Worm (Caenorhabditis elegans): ENCODE measurements around the gene lmp-1.

ce11 chrX:6385185-6385584 lies 7.7 kb upstream of the lmp-1 start, which contains the start of gene igdb-3:
- TF ChIP-seq mdl-1 (tag; optimal IDR thresholded peaks at IDR 0.05) (no peak), nhr-102 (tag; optimal IDR thresholded peaks at IDR 0.05) (no peak), nhr-25 (tag; optimal IDR thresholded peaks at IDR 0.05; ENCODE audit: borderline replicate concordance, insufficient read depth) (no peak), dmd-6 (GFP tag; IDR thresholded peaks at IDR 0.05) (no peak), ctbp-1 (GFP tag; IDR thresholded peaks at IDR 0.05) (no peak), zip-2 (tag; optimal IDR thresholded peaks at IDR 0.05) (no peak), unc-62 (GFP tag; optimal IDR thresholded peaks at IDR 0.05 in 1 of 2) (peak in 1 of 2 experiments; percentile 18), unc-62 (tag; optimal IDR thresholded peaks at IDR 0.05) (no peak), Y48G9A.11 (GFP tag; IDR thresholded peaks at IDR 0.05) (no peak), mep-1 (tag; optimal IDR thresholded peaks at IDR 0.05) (no peak), lir-3 (tag; optimal IDR thresholded peaks at IDR 0.05) (no peak), php-3 (GFP tag; IDR thresholded peaks at IDR 0.05) (no peak), D1046.2 (GFP tag; IDR thresholded peaks at IDR 0.05) (no peak), ztf-11 (tag; optimal IDR thresholded peaks at IDR 0.05) (no peak)
